Fruit fly (Drosophila melanogaster) whole organism, prepupa: ENCODE data around the gene CG15408.

Source experiments
- CG10631 ChIP-seq: fragments of 200-800 bp; sonication (Bioruptor generic); optimal IDR thresholded peaks from 2 replicates; lab custom pipeline; 2016; ENCODE audit warnings: missing biosample characterization, missing genetic modification characterization
- CG11294 ChIP-seq: fragments of 200-800 bp; sonication (Bioruptor generic); IDR thresholded peaks from 2 replicates; pipeline ENCODE4 v1.3.6; 2022; ENCODE audit warnings: missing biosample characterization, missing genetic modification characterization
- CG15336 ChIP-seq: fragments of 200-800 bp; sonication (Bioruptor generic); IDR thresholded peaks from 2 replicates; pipeline ENCODE4 v1.3.6; 2022; ENCODE audit warnings: missing biosample characterization, missing genetic modification characterization
- CG1621 ChIP-seq: fragments of 200-800 bp; sonication (Bioruptor generic); optimal IDR thresholded peaks from 3 replicates; lab custom pipeline; 2018; ENCODE audit warnings: missing biosample characterization, mild to moderate bottlenecking, missing genetic modification characterization
- CG16779 ChIP-seq: fragments of 200-800 bp; sonication (Bioruptor generic); optimal IDR thresholded peaks from 3 replicates; lab custom pipeline; 2017; ENCODE audit warnings: missing biosample characterization, mild to moderate bottlenecking, missing genetic modification characterization
- CG32006 ChIP-seq: fragments of 200-800 bp; sonication (Bioruptor generic); optimal IDR thresholded peaks from 3 replicates; lab custom pipeline; 2017; ENCODE audit warnings: missing biosample characterization, mild to moderate bottlenecking, missing genetic modification characterization
- CG34406 ChIP-seq: fragments of 200-800 bp; sonication (Bioruptor generic); optimal IDR thresholded peaks from 3 replicates; lab custom pipeline; 2016; ENCODE audit warnings: missing biosample characterization, missing genetic modification characterization
- CG3919 ChIP-seq: fragments of 200-800 bp; sonication (Bioruptor generic); optimal IDR thresholded peaks from 3 replicates; lab custom pipeline; 2016; ENCODE audit warnings: missing biosample characterization, missing genetic modification characterization
- CG4318 ChIP-seq: fragments of 200-800 bp; sonication (Bioruptor generic); optimal IDR thresholded peaks from 3 replicates; lab custom pipeline; 2017; ENCODE audit warnings: missing biosample characterization, mild to moderate bottlenecking, missing genetic modification characterization
- CG6163 ChIP-seq: fragments of 200-800 bp; sonication (Bioruptor generic); IDR thresholded peaks from 3 replicates; pipeline ENCODE4 v1.3.6; 2022; ENCODE audit warnings: missing biosample characterization, missing genetic modification characterization
- CG6276 ChIP-seq: fragments of 200-800 bp; sonication (Bioruptor generic); optimal IDR thresholded peaks from 2 replicates; lab custom pipeline; 2017; ENCODE audit warnings: missing biosample characterization, mild to moderate bottlenecking, missing genetic modification characterization
- CG6792 ChIP-seq: fragments of 200-800 bp; sonication (Bioruptor generic); optimal IDR thresholded peaks from 3 replicates; lab custom pipeline; 2016; ENCODE audit warnings: missing biosample characterization, missing genetic modification characterization
- CG7368 ChIP-seq: fragments of 200-800 bp; sonication (Bioruptor generic); optimal IDR thresholded peaks from 3 replicates; lab custom pipeline; 2016; ENCODE audit warnings: missing biosample characterization, missing genetic modification characterization
- CG8319 ChIP-seq: fragments of 200-800 bp; sonication (Bioruptor generic); optimal IDR thresholded peaks from 3 replicates; lab custom pipeline; 2016; ENCODE audit warnings: missing biosample characterization, missing genetic modification characterization
- CG9139 ChIP-seq: fragments of 200-800 bp; sonication (Bioruptor generic); optimal IDR thresholded peaks from 3 replicates; lab custom pipeline; 2017; ENCODE audit warnings: missing biosample characterization, mild to moderate bottlenecking, missing genetic modification characterization
- Eip78C ChIP-seq: fragments of 200-800 bp; sonication (Bioruptor generic); peaks from one replicate; lab custom pipeline; 2016; ENCODE audit warnings: missing biosample characterization, missing genetic modification characterization
- Eip93F ChIP-seq: fragments of 200-800 bp; sonication (Bioruptor generic); optimal IDR thresholded peaks from 2 replicates; lab custom pipeline; 2016; ENCODE audit warnings: missing biosample characterization, mild to moderate bottlenecking, missing genetic modification characterization
- Ets96B ChIP-seq: fragments of 200-800 bp; optimal IDR thresholded peaks from 2 replicates; lab custom pipeline; 2019; ENCODE audit warnings: missing biosample characterization, mild to moderate bottlenecking, missing genetic modification characterization, moderate library complexity
- Gug ChIP-seq: fragments of 200-800 bp; sonication (Bioruptor generic); IDR thresholded peaks from 2 replicates; pipeline ENCODE4 v1.3.6; 2022; ENCODE audit warnings: missing biosample characterization, missing genetic modification characterization
- Hr39 ChIP-seq: fragments of 200-800 bp; sonication (Bioruptor generic); optimal IDR thresholded peaks from 2 replicates; lab custom pipeline; 2016; ENCODE audit warnings: missing biosample characterization, missing genetic modification characterization
- Hr4 ChIP-seq: fragments of 200-800 bp; sonication (Bioruptor generic); optimal IDR thresholded peaks from 3 replicates; lab custom pipeline; 2016; ENCODE audit warnings: missing biosample characterization, missing genetic modification characterization
- Lpt ChIP-seq: fragments of 200-800 bp; sonication (Bioruptor generic); optimal IDR thresholded peaks from 3 replicates; lab custom pipeline; 2016; ENCODE audit warnings: missing biosample characterization, missing genetic modification characterization
- OdsH ChIP-seq: fragments of 200-800 bp; sonication (Bioruptor generic); optimal IDR thresholded peaks from 3 replicates; lab custom pipeline; 2016; ENCODE audit warnings: missing biosample characterization, missing genetic modification characterization
- Smox ChIP-seq: fragments of 200-800 bp; sonication (Bioruptor generic); optimal IDR thresholded peaks from 3 replicates; lab custom pipeline; 2016; ENCODE audit warnings: missing biosample characterization, missing genetic modification characterization
- achi ChIP-seq: fragments of 200-800 bp; sonication (Bioruptor generic); optimal IDR thresholded peaks from 3 replicates; lab custom pipeline; 2016; ENCODE audit warnings: missing biosample characterization, missing genetic modification characterization
- eg ChIP-seq: fragments of 200-800 bp; sonication (Bioruptor generic); IDR thresholded peaks from 3 replicates; pipeline ENCODE4 v1.3.6; 2022; ENCODE audit warnings: missing biosample characterization, missing genetic modification characterization
- esn ChIP-seq: fragments of 200-800 bp; sonication (Bioruptor generic); optimal IDR thresholded peaks from 2 replicates; lab custom pipeline; 2016; ENCODE audit warnings: missing biosample characterization, mild to moderate bottlenecking, missing genetic modification characterization, moderate library complexity
- lz ChIP-seq: fragments of 200-800 bp; sonication (Bioruptor generic); optimal IDR thresholded peaks from 3 replicates; lab custom pipeline; 2016; ENCODE audit warnings: missing biosample characterization, missing genetic modification characterization
- pdm3 ChIP-seq: fragments of 200-800 bp; sonication (Bioruptor generic); optimal IDR thresholded peaks from 3 replicates; lab custom pipeline; 2016; ENCODE audit warnings: missing biosample characterization, missing genetic modification characterization
- spab ChIP-seq: fragments of 200-800 bp; sonication (Bioruptor generic); optimal IDR thresholded peaks from 2 replicates; lab custom pipeline; 2017; ENCODE audit warnings: missing biosample characterization, mild to moderate bottlenecking, missing genetic modification characterization, missing genetic modification reagents
- svp ChIP-seq: fragments of 200-800 bp; sonication (Bioruptor generic); peaks from one replicate; lab custom pipeline; 2016; ENCODE audit warnings: missing biosample characterization, missing genetic modification characterization
- topi ChIP-seq: fragments of 200-800 bp; sonication (Bioruptor generic); optimal IDR thresholded peaks from 3 replicates; lab custom pipeline; 2016; ENCODE audit warnings: missing biosample characterization, missing genetic modification characterization
- vri ChIP-seq: fragments of 200-800 bp; sonication (Bioruptor generic); optimal IDR thresholded peaks from 3 replicates; lab custom pipeline; 2016; ENCODE audit warnings: missing biosample characterization, mild to moderate bottlenecking, missing genetic modification characterization

CG15408 gene

DNA sequence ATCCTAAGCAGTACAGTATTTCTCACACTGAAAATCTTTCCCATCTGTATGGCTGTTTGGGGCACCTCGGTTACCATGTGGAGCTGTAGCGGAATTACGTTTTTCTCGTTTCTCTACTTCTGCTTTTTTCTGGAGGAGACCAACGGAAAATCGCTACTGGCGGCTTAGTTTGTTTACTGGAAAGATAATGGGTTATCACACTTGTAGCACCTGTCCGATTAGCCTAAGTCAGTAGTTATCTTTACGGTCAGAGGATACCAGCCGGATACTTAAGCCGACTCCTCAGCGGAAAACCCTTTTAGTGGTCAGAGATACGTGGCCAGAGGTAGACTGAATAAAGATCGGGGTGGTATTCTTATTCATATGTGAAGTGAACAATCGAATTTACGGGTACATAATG lies at the start of gene CG15408:
TSS of gene CG15408 (plus strand) at position 301 of the 400 bp plus-strand sequence.
- TF ChIP-seq esn (no peak), CG32006 (GFP tag; lab: Kevin White, UChicago) (no peak), CG11294 (GFP tag; lab: Robert Waterston, UW) (no peak), Gug (GFP tag; lab: Robert Waterston, UW) (no peak), OdsH (GFP tag; lab: Kevin White, UChicago) (no peak), achi (GFP tag; lab: Kevin White, UChicago) (no peak), Hr4 (GFP tag; lab: Kevin White, UChicago) (no peak), CG3919 (GFP tag; lab: Kevin White, UChicago) (no peak), svp (GFP tag; lab: Kevin White, UChicago) (no peak), CG10631 (GFP tag; lab: Kevin White, UChicago) (no peak), CG4318 (GFP tag; lab: Kevin White, UChicago) (no peak), CG6163 (no peak), CG34406 (no peak), eg (GFP tag; lab: Robert Waterston, UW) (no peak), CG6792 (GFP tag; lab: Kevin White, UChicago) (no peak)

DNA sequence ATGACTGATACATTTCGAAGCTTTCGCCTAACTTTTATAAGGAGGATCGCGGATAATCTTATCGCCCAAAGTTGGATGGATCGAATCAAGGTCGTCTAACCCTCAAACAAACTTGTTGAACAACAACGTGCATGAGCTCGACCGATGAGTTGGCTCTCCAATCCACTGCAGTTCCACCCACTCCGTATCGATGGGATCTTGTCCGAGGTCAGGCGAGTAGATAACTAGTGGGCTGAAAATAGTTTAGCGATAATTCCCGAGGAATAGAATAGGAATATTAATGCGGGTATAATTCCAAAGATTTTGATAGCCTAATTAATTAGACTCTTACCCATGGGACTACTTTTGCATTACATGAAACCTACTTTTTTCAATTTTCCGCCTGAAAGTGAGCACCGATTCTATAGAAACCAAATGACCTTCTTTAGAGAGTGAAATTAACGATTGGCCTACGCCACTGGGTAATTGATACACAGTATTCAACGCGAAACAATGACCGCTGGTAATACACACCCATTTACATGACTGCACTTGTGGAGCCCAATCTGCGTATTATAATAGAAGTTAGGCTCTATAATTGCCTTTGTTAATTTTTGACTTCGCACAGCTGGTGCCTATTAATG lies 38.8 kb upstream of the CG15408 start:
- TF ChIP-seq svp (GFP tag; lab: Kevin White, UChicago): peak; percentile 74
- TF ChIP-seq topi (GFP tag; lab: Kevin White, UChicago): no peak

dm6 chr2L:3294572-3294971 lies 38.0 kb upstream of the CG15408 start, which contains the start of gene CG9664:
Gene CG9664, minus strand, starts transcription at chr2L:3294706.
- TF ChIP-seq CG11294 (GFP tag; lab: Robert Waterston, UW): no peak
- no peak for TF ChIP-seq CG7368 (GFP tag; lab: Kevin White, UChicago)
- no peak for TF ChIP-seq spab (GFP tag; lab: Kevin White, UChicago)
- TF ChIP-seq CG34406: no peak
- TF ChIP-seq Eip93F: peak; percentile 49
- TF ChIP-seq CG1621 (tag; lab: Kevin White, UChicago): no peak
- TF ChIP-seq CG8319 (GFP tag; lab: Kevin White, UChicago): no peak
- TF ChIP-seq CG9139 (GFP tag; lab: Kevin White, UChicago): no peak
- no peak for TF ChIP-seq CG10631 (GFP tag; lab: Kevin White, UChicago)
- no peak for TF ChIP-seq Ets96B (tag; lab: Kevin White, UChicago)
- TF ChIP-seq Smox (GFP tag; lab: Kevin White, UChicago): no peak
- TF ChIP-seq achi (GFP tag; lab: Kevin White, UChicago): no peak
- peak; percentile 33 for TF ChIP-seq svp (GFP tag; lab: Kevin White, UChicago)
- TF ChIP-seq lz (GFP tag; lab: Kevin White, UChicago): no peak
- TF ChIP-seq CG6276 (GFP tag; lab: Kevin White, UChicago): no peak
- TF ChIP-seq pdm3 (GFP tag; lab: Kevin White, UChicago): no peak
- no peak for TF ChIP-seq vri (GFP tag; lab: Kevin White, UChicago)
- peak; percentile 48 for TF ChIP-seq Eip78C (GFP tag; lab: Kevin White, UChicago)

dm6 chr2L:3298065-3298469 lies 34.5 kb upstream of the CG15408 start:
- TF ChIP-seq pdm3 (GFP tag; lab: Kevin White, UChicago): no peak
- peak; percentile 59 for TF ChIP-seq svp (GFP tag; lab: Kevin White, UChicago)
- no peak for TF ChIP-seq Lpt
- peak; percentile 59 for TF ChIP-seq vri (GFP tag; lab: Kevin White, UChicago)

DNA sequence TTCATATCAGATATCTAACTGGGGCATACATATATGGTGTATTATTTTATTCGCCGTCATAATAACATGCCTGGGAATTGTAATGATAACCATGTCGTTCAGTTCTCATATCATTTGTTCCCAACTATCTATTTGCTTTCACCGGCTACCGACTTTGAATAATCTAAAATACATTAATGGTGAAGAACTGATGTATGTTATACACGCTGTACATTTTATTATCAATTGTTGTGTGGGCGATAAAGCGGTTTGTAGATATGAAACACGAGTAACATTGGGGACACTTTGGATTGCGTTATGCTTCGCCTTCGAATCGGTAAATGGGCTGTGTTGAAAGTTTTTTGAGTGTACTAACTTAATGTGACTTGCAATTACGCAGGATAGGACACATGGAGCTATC lies 33.5 kb upstream of the CG15408 start:
- TF ChIP-seq CG15336 (GFP tag; lab: Robert Waterston, UW): no peak
- no peak for TF ChIP-seq Hr4 (GFP tag; lab: Kevin White, UChicago)
- TF ChIP-seq Gug (GFP tag; lab: Robert Waterston, UW): no peak
- TF ChIP-seq Hr39 (GFP tag; lab: Kevin White, UChicago): no peak
- TF ChIP-seq CG6792 (GFP tag; lab: Kevin White, UChicago): no peak
- no peak for TF ChIP-seq CG16779
- no peak for TF ChIP-seq CG10631 (GFP tag; lab: Kevin White, UChicago)
- TF ChIP-seq CG34406: no peak
- no peak for TF ChIP-seq CG6276 (GFP tag; lab: Kevin White, UChicago)
- no peak for TF ChIP-seq CG7368 (GFP tag; lab: Kevin White, UChicago)
- TF ChIP-seq Eip93F: no peak
- no peak for TF ChIP-seq pdm3 (GFP tag; lab: Kevin White, UChicago)
